Worm (Caenorhabditis elegans): ENCODE measurements around the gene unc-36.

unc-36 gene

DNA sequence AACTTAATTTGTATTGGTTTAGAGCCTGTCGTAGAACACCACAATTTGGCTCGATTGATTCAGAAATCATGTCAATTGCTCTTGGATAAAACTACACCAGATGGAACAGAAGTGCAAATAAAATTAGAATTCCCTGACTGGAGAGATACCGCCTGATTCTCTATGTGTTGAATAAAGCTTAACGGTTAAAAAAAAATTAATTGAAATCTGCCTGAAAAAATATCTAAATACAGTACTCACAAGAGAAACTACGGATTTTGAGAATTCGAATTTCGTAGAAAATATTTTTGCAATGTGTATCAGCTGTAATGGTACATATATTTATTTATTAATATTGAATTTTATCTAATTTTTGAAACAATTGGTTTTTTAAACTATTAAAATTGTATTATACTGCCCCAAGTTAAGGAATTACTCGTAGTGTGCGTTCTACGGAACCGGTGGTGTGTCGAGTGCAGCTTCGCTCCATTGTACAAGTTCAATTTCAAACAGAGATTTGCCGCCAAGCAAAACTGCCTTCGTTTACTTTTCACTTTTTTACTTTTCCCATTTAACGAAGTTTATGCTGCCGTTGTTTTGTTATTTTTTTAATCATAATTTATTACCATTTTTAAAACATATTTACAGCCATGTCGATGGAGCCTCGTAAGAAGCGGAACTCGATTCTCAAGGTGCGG is 49.1 kb upstream of the unc-36 start, which contains the start of gene knl-1 (continued):
- TF ChIP-seq nhr-71 (tag; optimal IDR thresholded peaks at IDR 0.05), result no peak
- TF ChIP-seq xbp-1 (tag; optimal IDR thresholded peaks at IDR 0.05), result peak; percentile 22
- TF ChIP-seq rnt-1 (tag; optimal IDR thresholded peaks at IDR 0.05), result peak; percentile 65
- TF ChIP-seq mep-1 (tag; optimal IDR thresholded peaks at IDR 0.05), result peak; percentile 69
- peak; percentile 17 for TF ChIP-seq swsn-7 (tag; optimal IDR thresholded peaks at IDR 0.05)
- TF ChIP-seq ceh-88 (GFP tag; IDR thresholded peaks at IDR 0.05), result no peak
- TF ChIP-seq fkh-10 (GFP tag; optimal IDR thresholded peaks at IDR 0.05), result no peak
- TF ChIP-seq fkh-4 (tag; optimal IDR thresholded peaks at IDR 0.05; ENCODE audit: borderline replicate concordance), result peak; percentile 5
- TF ChIP-seq nhr-237 (tag; optimal IDR thresholded peaks at IDR 0.05), result peak; percentile 2
- no peak for TF ChIP-seq ceh-63 (GFP tag; optimal IDR thresholded peaks at IDR 0.05)
- peak; percentile 82 for TF ChIP-seq C16A3.4 (tag; optimal IDR thresholded peaks at IDR 0.05)
- TF ChIP-seq ztf-11 (tag; optimal IDR thresholded peaks at IDR 0.05), result no peak
- peak; percentile 28 for TF ChIP-seq nhr-77 (tag; optimal IDR thresholded peaks at IDR 0.05)
- TF ChIP-seq lin-13 (GFP tag; optimal IDR thresholded peaks at IDR 0.05), result peak; percentile 49
- TF ChIP-seq pag-3 (tag; optimal IDR thresholded peaks at IDR 0.05; ENCODE audit: borderline replicate concordance, insufficient read depth), result no peak
- no peak for TF ChIP-seq C04F5.9 (tag; optimal IDR thresholded peaks at IDR 0.05)
- TF ChIP-seq dpl-1 (GFP tag; optimal IDR thresholded peaks at IDR 0.05), result peak; percentile 80 to 89 (median 81)

DNA sequence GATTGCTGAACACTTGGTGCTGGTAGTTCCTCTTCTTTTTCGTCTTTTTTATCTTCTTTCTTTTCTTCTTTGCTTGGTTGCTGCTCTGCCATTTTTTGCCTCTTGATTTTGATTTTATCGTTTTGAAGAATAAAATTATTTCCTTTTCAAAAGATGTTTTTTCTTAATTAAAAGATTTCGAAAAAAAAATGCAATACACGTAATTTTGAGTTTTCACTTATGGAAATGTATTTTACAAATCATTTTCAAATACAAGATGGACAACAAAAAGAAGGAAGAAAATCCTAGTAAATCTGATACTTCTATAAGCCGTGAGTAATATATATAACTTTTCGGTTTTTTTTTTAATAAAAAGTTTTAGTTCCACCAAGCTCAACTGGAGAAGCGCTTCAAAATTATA is 48.4 kb upstream of the unc-36 start, which contains the start of the genes C02F5.10 and C02F5.2:
Gene C02F5.10, minus strand, starts transcription at position 101 of the 400 bp plus-strand sequence.
Gene C02F5.2, plus strand, starts transcription at position 239 of the 400 bp plus-strand sequence.
- no peak for TF ChIP-seq unc-62 (GFP tag; optimal IDR thresholded peaks at IDR 0.05)
- no peak for TF ChIP-seq pag-3 (tag; optimal IDR thresholded peaks at IDR 0.05; ENCODE audit: borderline replicate concordance, insufficient read depth)
- TF ChIP-seq mef-2 (tag; optimal IDR thresholded peaks at IDR 0.05), result no peak
- TF ChIP-seq nhr-47 (tag; optimal IDR thresholded peaks at IDR 0.05), result no peak
- TF ChIP-seq ceh-8 (GFP tag; optimal IDR thresholded peaks at IDR 0.05), result no peak
- no peak for TF ChIP-seq pqm-1 (tag; optimal IDR thresholded peaks at IDR 0.05)
- no peak for TF ChIP-seq nhr-28 (tag; optimal IDR thresholded peaks at IDR 0.05)

DNA sequence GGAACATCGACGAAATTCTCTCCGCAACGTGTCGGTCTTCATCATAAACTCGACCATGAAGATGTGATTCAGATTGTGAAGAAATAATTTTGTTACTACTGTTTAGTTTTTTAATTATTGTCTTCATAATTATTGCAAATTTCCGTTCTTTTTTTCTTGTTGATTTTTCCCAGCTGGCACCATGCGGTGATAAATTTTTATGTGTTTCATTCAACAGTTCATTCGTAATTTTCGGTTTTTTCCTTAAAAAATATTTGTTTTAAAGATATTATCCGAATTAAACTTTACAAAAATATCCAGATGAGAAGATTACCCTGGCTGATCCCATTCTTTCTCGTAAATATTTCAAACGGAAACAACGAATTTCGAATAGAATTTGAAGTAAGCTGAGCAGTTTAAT is 46.0 kb upstream of the unc-36 start, which contains the start of gene C02F5.13:
Gene C02F5.13, plus strand, starts transcription at position 301 of the 400 bp plus-strand sequence.
- no peak for TF ChIP-seq aly-2 (tag; optimal IDR thresholded peaks at IDR 0.05)
- no peak for TF ChIP-seq hpl-2 (GFP tag; optimal IDR thresholded peaks at IDR 0.05)
- no peak for TF ChIP-seq C16A3.4 (tag; optimal IDR thresholded peaks at IDR 0.05)
- no peak for TF ChIP-seq nhr-28 (tag; optimal IDR thresholded peaks at IDR 0.05)
- TF ChIP-seq hlh-4 (tag; optimal IDR thresholded peaks at IDR 0.05), result no peak
- TF ChIP-seq lin-15B (tag; optimal IDR thresholded peaks at IDR 0.05), result no peak
- TF ChIP-seq mep-1 (tag; optimal IDR thresholded peaks at IDR 0.05), result no peak
- TF ChIP-seq nhr-47 (tag; optimal IDR thresholded peaks at IDR 0.05), result no peak

DNA sequence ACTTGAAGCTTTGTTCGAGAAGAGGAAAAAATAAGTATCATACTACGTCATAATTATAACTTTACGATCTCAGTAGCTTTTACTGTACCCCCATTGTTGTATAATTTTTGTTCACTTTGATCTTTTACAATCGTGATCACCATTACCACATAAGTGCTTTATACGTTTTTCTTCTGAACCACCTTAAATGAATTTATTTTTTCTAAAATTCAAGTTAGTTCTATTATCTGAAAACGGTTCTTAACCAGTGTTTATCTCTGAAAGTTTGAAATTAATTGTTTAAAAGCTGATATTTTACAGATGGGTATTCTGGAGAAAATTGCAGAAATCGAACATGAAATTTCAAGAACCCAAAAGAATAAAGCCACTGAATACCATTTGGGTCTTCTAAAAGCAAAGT is 44.6 kb upstream of the unc-36 start, which contains the start of gene C02F5.3:
Gene C02F5.3, plus strand, starts transcription at position 301 of the 400 bp plus-strand sequence.
- TF ChIP-seq blmp-1 (tag; optimal IDR thresholded peaks at IDR 0.05) (no peak), ces-1 (GFP tag; optimal IDR thresholded peaks at IDR 0.05) (no peak), hlh-17 (GFP tag; optimal IDR thresholded peaks at IDR 0.05; ENCODE audit: borderline replicate concordance) (no peak), ceh-82 (tag; optimal IDR thresholded peaks at IDR 0.05) (no peak), F16B12.6 (tag; optimal IDR thresholded peaks at IDR 0.05) (no peak), unc-130 (tag; optimal IDR thresholded peaks at IDR 0.05) (no peak), sptf-1 (tag; optimal IDR thresholded peaks at IDR 0.05) (no peak), dpl-1 (GFP tag; optimal IDR thresholded peaks at IDR 0.05) (no peak)
